Fruit fly (Drosophila melanogaster): ENCODE measurements around the gene JhI-21.
A peak's percentile ranks its signal among the peaks of the same experiment; 100 is the strongest.

Gene JhI-21

dm6 chr2L:12010877-12011666 lies 44.8 kb downstream of the JhI-21 start (continued):
- TF ChIP-seq gcm2 (GFP tag; optimal IDR thresholded peaks at IDR 0.05) (no peak), CG12659 (GFP tag; optimal IDR thresholded peaks at IDR 0.05) (peak; percentile 95), CG32532 (GFP tag; IDR thresholded peaks at IDR 0.05) (no peak), CG16779 (GFP tag; IDR thresholded peaks at IDR 0.05) (no peak), Pdp1 (GFP tag; optimal IDR thresholded peaks at IDR 0.05) (peak; percentile 48 to 77), cg (GFP tag; optimal IDR thresholded peaks at IDR 0.05) (no peak), CG17385 (GFP tag; optimal IDR thresholded peaks at IDR 0.05) (peak; percentile 87), tap (tag; optimal IDR thresholded peaks at IDR 0.05) (peak; percentile 83), pan (optimal IDR thresholded peaks at IDR 0.05) (no peak), pan (GFP tag; optimal IDR thresholded peaks at IDR 0.05 in 1 of 2, IDR thresholded peaks at IDR 0.05 in 1 of 2) (no peak), CG13894 (tag; optimal IDR thresholded peaks at IDR 0.05) (peak; percentile 88), CG18476 (GFP tag; optimal IDR thresholded peaks at IDR 0.05) (peak; percentile 87), pum (GFP tag; optimal IDR thresholded peaks at IDR 0.05) (peak; percentile 67), schlank (tag; optimal IDR thresholded peaks at IDR 0.05) (peak; percentile 89), CG33557 (GFP tag; optimal IDR thresholded peaks at IDR 0.05) (peak; percentile 91), unpg (GFP tag; optimal IDR thresholded peaks at IDR 0.05) (peak; percentile 93), CTCF (GFP tag; optimal IDR thresholded peaks at IDR 0.05) (peak; percentile 41), zfh2 (GFP tag; optimal IDR thresholded peaks at IDR 0.05) (peak; percentile 81), nerfin-1 (tag; optimal IDR thresholded peaks at IDR 0.05) (peak; percentile 42), GATAe (GFP tag; conservative IDR thresholded peaks at IDR 0.05) (no peak), fd102C (GFP tag; optimal IDR thresholded peaks at IDR 0.05) (peak; percentile 36), hth (optimal IDR thresholded peaks at IDR 0.05) (no peak), stwl (tag; optimal IDR thresholded peaks at IDR 0.05) (no peak), fd96Cb (tag; optimal IDR thresholded peaks at IDR 0.05) (peak; percentile 89), CG11504 (tag; optimal IDR thresholded peaks at IDR 0.05) (peak; percentile 87), CG12155 (GFP tag; optimal IDR thresholded peaks at IDR 0.05) (peak; percentile 85), tll (GFP tag; optimal IDR thresholded peaks at IDR 0.05) (peak in 1 of 2 experiments; percentile 91), ranshi (GFP tag; IDR thresholded peaks at IDR 0.05) (no peak), CG11456 (GFP tag; IDR thresholded peaks at IDR 0.05) (no peak), Oaz (GFP tag; IDR thresholded peaks at IDR 0.05) (no peak), CG2129 (GFP tag; IDR thresholded peaks at IDR 0.05; ENCODE audit: partially characterized antibody) (no peak), CG10462 (GFP tag; optimal IDR thresholded peaks at IDR 0.05) (peak; percentile 38), eyg (GFP tag; optimal IDR thresholded peaks at IDR 0.05) (no peak), CG17829 (tag; optimal IDR thresholded peaks at IDR 0.05) (peak; percentile 91), chn (GFP tag; optimal IDR thresholded peaks at IDR 0.05) (peak; percentile 29), HmgZ (tag; optimal IDR thresholded peaks at IDR 0.05) (peak; percentile 89), CG1529 (GFP tag; optimal IDR thresholded peaks at IDR 0.05) (peak; percentile 77), sob (GFP tag; IDR thresholded peaks at IDR 0.05) (no peak), MESR4 (GFP tag; optimal IDR thresholded peaks at IDR 0.05) (peak; percentile 1), Meics (GFP tag; optimal IDR thresholded peaks at IDR 0.05) (peak; percentile 95), CG3281 (GFP tag; optimal IDR thresholded peaks at IDR 0.05) (peak; percentile 96), CG30020 (tag; optimal IDR thresholded peaks at IDR 0.05) (peak; percentile 74), sr (GFP tag; IDR thresholded peaks at IDR 0.05) (no peak), CG15073 (GFP tag; optimal IDR thresholded peaks at IDR 0.05) (peak; percentile 36), Sin3A (optimal IDR thresholded peaks at IDR 0.05) (no peak), CG17568 (GFP tag; optimal IDR thresholded peaks at IDR 0.05) (peak; percentile 68), CG8765 (GFP tag; IDR thresholded peaks at IDR 0.05) (no peak), nom (GFP tag; optimal IDR thresholded peaks at IDR 0.05) (peak; percentile 93), CG12299 (tag; optimal IDR thresholded peaks at IDR 0.05) (peak; percentile 91), cato (GFP tag; optimal IDR thresholded peaks at IDR 0.05; ENCODE audit: borderline replicate concordance) (peak; percentile 70)
